Worm (Caenorhabditis elegans) whole organism, L4 larva: ENCODE measurements around the gene msp-63.

Experiments
- F10B5.3 ChIP-seq: sonication (generic microtip); optimal IDR thresholded peaks from 2 replicates; lab custom pipeline; 2016; ENCODE audit warnings: mild to moderate bottlenecking, missing genetic modification characterization, missing compliant biosample characterization
- F44E2.7 ChIP-seq: fragments of 200-800 bp; sonication (Bioruptor generic); IDR thresholded peaks from 2 replicates; pipeline ENCODE4 v2.1.2; 2022; ENCODE audit warnings: missing genetic modification characterization, missing compliant biosample characterization
- F49E8.2 ChIP-seq: sonication (generic microtip); optimal IDR thresholded peaks from 2 replicates; lab custom pipeline; 2016; ENCODE audit warnings: missing compliant biosample characterization, mild to moderate bottlenecking, missing genetic modification characterization, borderline replicate concordance
- R02D3.7 ChIP-seq: fragments of 150-350 bp; sonication (generic microtip); optimal IDR thresholded peaks from 3 replicates; lab custom pipeline; 2014; ENCODE audit warnings: missing biosample characterization, missing genetic modification characterization
- T26A8.4 ChIP-seq: fragments of 200-800 bp; sonication (Bioruptor generic); IDR thresholded peaks from 2 replicates; pipeline ENCODE4 v1.3.6; 2022; ENCODE audit warnings: missing genetic modification characterization, missing compliant biosample characterization
- Y5F2A.4 ChIP-seq: fragments of 200-800 bp; sonication (Bioruptor generic); optimal IDR thresholded peaks from 2 replicates; lab custom pipeline; 2018; ENCODE audit warnings: mild to moderate bottlenecking, missing genetic modification characterization, missing compliant biosample characterization
- Y75B8A.6 ChIP-seq: fragments of 200-800 bp; sonication (Bioruptor generic); IDR thresholded peaks from 2 replicates; pipeline ENCODE4 v1.3.6; 2022; ENCODE audit warnings: missing genetic modification reagents, missing genetic modification characterization, missing compliant biosample characterization
- ZK546.5 ChIP-seq, 2 experiments: sonication (generic microtip); optimal IDR thresholded peaks; 2 replicates each; lab custom pipeline; 2017; ENCODE audit warnings: missing biosample characterization in 2 of 2, missing genetic modification characterization in 2 of 2
- ceh-20 ChIP-seq: fragments of 200-800 bp; sonication (Bioruptor generic); IDR thresholded peaks from 2 replicates; pipeline ENCODE4 v1.3.6; 2022; ENCODE audit warnings: missing genetic modification reagents, missing genetic modification characterization, missing compliant biosample characterization
- ceh-82 ChIP-seq: sonication (generic microtip); optimal IDR thresholded peaks from 2 replicates; lab custom pipeline; 2017; ENCODE audit warnings: missing biosample characterization, missing genetic modification characterization
- ces-1 ChIP-seq: fragments of 150-350 bp; sonication (generic microtip); optimal IDR thresholded peaks from 4 replicates; lab custom pipeline; 2014; ENCODE audit warnings: missing biosample characterization, missing genetic modification reagents, missing genetic modification characterization
- ctbp-1 ChIP-seq: fragments of 200-800 bp; sonication (Bioruptor generic); IDR thresholded peaks from 2 replicates; pipeline ENCODE4 v1.3.6; 2022; ENCODE audit warnings: missing genetic modification reagents, missing genetic modification characterization, missing compliant biosample characterization
- daf-16 ChIP-seq, 3 experiments: sonication (generic microtip); optimal IDR thresholded peaks; 2 replicates each; lab custom pipeline; 2016 to 2017; ENCODE audit warnings: missing genetic modification characterization in 3 of 3, missing genetic modification reagents in 3 of 3, mild to moderate bottlenecking in 2 of 3, missing compliant biosample characterization in 2 of 3, missing biosample characterization in 1 of 3, moderate library complexity in 1 of 3
- daf-19 ChIP-seq: fragments of 200-800 bp; sonication (Bioruptor generic); conservative IDR thresholded peaks from 2 replicates; pipeline ENCODE4 v1.3.6; 2022; ENCODE audit warnings: missing genetic modification characterization, missing compliant biosample characterization
- dmd-6 ChIP-seq: fragments of 200-800 bp; sonication (Bioruptor generic); IDR thresholded peaks from 2 replicates; pipeline ENCODE4 v1.3.6; 2022; ENCODE audit warnings: missing genetic modification reagents, missing genetic modification characterization, missing compliant biosample characterization
- dmd-8 ChIP-seq: fragments of 200-800 bp; sonication (Bioruptor generic); IDR thresholded peaks from 2 replicates; pipeline ENCODE4 v1.3.6; 2022; ENCODE audit warnings: missing genetic modification characterization, missing compliant biosample characterization
- dmd-9 ChIP-seq: fragments of 200-800 bp; sonication (Bioruptor generic); IDR thresholded peaks from 2 replicates; pipeline ENCODE4 v1.3.6; 2022; ENCODE audit warnings: missing genetic modification reagents, missing genetic modification characterization, missing compliant biosample characterization
- dpl-1 ChIP-seq: fragments of 150-350 bp; optimal IDR thresholded peaks from 2 replicates; lab custom pipeline; 2014; ENCODE audit warnings: missing biosample characterization, missing genetic modification reagents, missing genetic modification characterization
- duxl-1 ChIP-seq: sonication (generic microtip); optimal IDR thresholded peaks from 2 replicates; lab custom pipeline; 2016; ENCODE audit warnings: mild to moderate bottlenecking, missing genetic modification characterization, moderate library complexity, missing compliant biosample characterization; ENCODE audit not compliant: poor library complexity
- dve-1 ChIP-seq: sonication (generic microtip); optimal IDR thresholded peaks from 2 replicates; lab custom pipeline; 2017; ENCODE audit warnings: antibody characterized with exemption, mild to moderate bottlenecking, missing genetic modification characterization, missing compliant biosample characterization; ENCODE audit not compliant: insufficient read depth
- gei-8 ChIP-seq: fragments of 200-800 bp; sonication (Bioruptor generic); optimal IDR thresholded peaks from 2 replicates; lab custom pipeline; 2018; ENCODE audit warnings: mild to moderate bottlenecking, missing genetic modification characterization, missing compliant biosample characterization
- hlh-11 ChIP-seq: fragments of 200-800 bp; sonication (Bioruptor generic); optimal IDR thresholded peaks from 2 replicates; lab custom pipeline; 2018; ENCODE audit warnings: mild to moderate bottlenecking, missing genetic modification characterization, missing compliant biosample characterization
- hmg-1.1 ChIP-seq: fragments of 200-800 bp; sonication (Bioruptor generic); IDR thresholded peaks from 2 replicates; pipeline ENCODE4 v1.3.6; 2022; ENCODE audit warnings: missing genetic modification reagents, missing genetic modification characterization, missing compliant biosample characterization
- jun-1 ChIP-seq: fragments of 150-350 bp; optimal IDR thresholded peaks from 2 replicates; lab custom pipeline; 2014; ENCODE audit warnings: missing biosample characterization, missing genetic modification reagents, missing genetic modification characterization
- lim-7 ChIP-seq: fragments of 200-800 bp; sonication (Bioruptor generic); IDR thresholded peaks from 2 replicates; pipeline ENCODE4 v1.3.6; 2022; ENCODE audit warnings: missing genetic modification characterization, missing compliant biosample characterization
- lin-1 ChIP-seq: fragments of 200-800 bp; sonication (Bioruptor generic); IDR thresholded peaks from 2 replicates; pipeline ENCODE4 v1.3.6; 2022; ENCODE audit warnings: missing genetic modification reagents, missing genetic modification characterization, missing compliant biosample characterization
- lin-39 ChIP-seq: fragments of 150-350 bp; optimal IDR thresholded peaks from 2 replicates; lab custom pipeline; 2014; ENCODE audit warnings: missing biosample characterization, missing genetic modification reagents, missing genetic modification characterization
- lir-3 ChIP-seq: sonication (generic microtip); optimal IDR thresholded peaks from 2 replicates; lab custom pipeline; 2016; ENCODE audit warnings: mild to moderate bottlenecking, missing genetic modification characterization, missing compliant biosample characterization
- lsy-2 ChIP-seq, 2 experiments: fragments of 150-350 bp in 1 of 2; sonication (generic microtip) in 1 of 2; optimal IDR thresholded peaks; 2 replicates each; lab custom pipeline; 2014 to 2017; ENCODE audit warnings: missing biosample characterization in 2 of 2, missing genetic modification characterization in 2 of 2
- madf-9 ChIP-seq: fragments of 200-800 bp; sonication (Bioruptor generic); conservative IDR thresholded peaks from 2 replicates; pipeline ENCODE4 v1.3.6; 2022; ENCODE audit warnings: missing genetic modification reagents, missing genetic modification characterization, missing compliant biosample characterization
- mdl-1 ChIP-seq, 2 experiments: fragments of 150-350 bp in 1 of 2; sonication (generic microtip) in 1 of 2; optimal IDR thresholded peaks; 2 replicates each; lab custom pipeline; 2014 to 2017; ENCODE audit warnings: missing biosample characterization in 2 of 2, missing genetic modification characterization in 2 of 2
- mdt-29 ChIP-seq: fragments of 200-800 bp; sonication (Bioruptor generic); IDR thresholded peaks from 2 replicates; pipeline ENCODE4 v1.3.6; 2022; ENCODE audit warnings: missing genetic modification reagents, missing genetic modification characterization, missing compliant biosample characterization
- mep-1 ChIP-seq: fragments of 150-350 bp; sonication (generic microtip); optimal IDR thresholded peaks from 3 replicates; lab custom pipeline; 2014; ENCODE audit warnings: missing biosample characterization, missing genetic modification characterization
- nhr-102 ChIP-seq: sonication (generic microtip); optimal IDR thresholded peaks from 2 replicates; lab custom pipeline; 2016; ENCODE audit warnings: mild to moderate bottlenecking, missing genetic modification characterization, moderate library complexity, missing compliant biosample characterization
- nhr-11 ChIP-seq: fragments of 150-350 bp; optimal IDR thresholded peaks from 2 replicates; lab custom pipeline; 2014; ENCODE audit warnings: missing biosample characterization, missing genetic modification characterization
- nhr-111 ChIP-seq: fragments of 200-800 bp; sonication (Bioruptor generic); optimal IDR thresholded peaks from 2 replicates; lab custom pipeline; 2018; ENCODE audit warnings: mild to moderate bottlenecking, missing genetic modification characterization, missing compliant biosample characterization
- nhr-237 ChIP-seq: sonication (generic microtip); optimal IDR thresholded peaks from 2 replicates; lab custom pipeline; 2017; ENCODE audit warnings: missing biosample characterization, missing genetic modification characterization
- nhr-28 ChIP-seq: fragments of 150-350 bp; optimal IDR thresholded peaks from 2 replicates; lab custom pipeline; 2014; ENCODE audit warnings: missing biosample characterization, missing genetic modification characterization
- nhr-6 ChIP-seq: fragments of 150-350 bp; optimal IDR thresholded peaks from 2 replicates; lab custom pipeline; 2014; ENCODE audit warnings: missing biosample characterization, missing genetic modification characterization
- nhr-76 ChIP-seq: fragments of 150-350 bp; optimal IDR thresholded peaks from 2 replicates; lab custom pipeline; 2014; ENCODE audit warnings: missing biosample characterization, missing genetic modification characterization
- nhr-77 ChIP-seq: fragments of 150-350 bp; optimal IDR thresholded peaks from 2 replicates; lab custom pipeline; 2014; ENCODE audit warnings: missing biosample characterization, missing genetic modification characterization
- php-3 ChIP-seq: fragments of 200-800 bp; sonication (Bioruptor generic); IDR thresholded peaks from 2 replicates; pipeline ENCODE4 v1.3.6; 2022; ENCODE audit warnings: missing genetic modification reagents, missing genetic modification characterization, missing compliant biosample characterization
- saeg-2 ChIP-seq: fragments of 200-800 bp; sonication (Bioruptor generic); IDR thresholded peaks from 2 replicates; pipeline ENCODE4 v1.3.6; 2022; ENCODE audit warnings: missing genetic modification reagents, missing genetic modification characterization, missing compliant biosample characterization
- snpc-4 ChIP-seq: fragments of 150-350 bp; optimal IDR thresholded peaks from 2 replicates; lab custom pipeline; 2014; ENCODE audit warnings: missing biosample characterization, missing genetic modification characterization
- tag-97 ChIP-seq: fragments of 200-800 bp; sonication (Bioruptor generic); IDR thresholded peaks from 2 replicates; pipeline ENCODE4 v1.3.6; 2022; ENCODE audit warnings: missing genetic modification characterization, missing compliant biosample characterization
- unc-130 ChIP-seq: sonication (generic microtip); optimal IDR thresholded peaks from 2 replicates; lab custom pipeline; 2016; ENCODE audit warnings: missing genetic modification reagents, missing genetic modification characterization, missing compliant biosample characterization
- unc-39 ChIP-seq: sonication (generic microtip); optimal IDR thresholded peaks from 2 replicates; lab custom pipeline; 2017; ENCODE audit warnings: missing biosample characterization, missing genetic modification characterization
- vab-7 ChIP-seq: fragments of 200-800 bp; sonication (Bioruptor generic); IDR thresholded peaks from 2 replicates; pipeline ENCODE4 v1.3.6; 2022; ENCODE audit warnings: missing genetic modification reagents, missing genetic modification characterization, missing compliant biosample characterization
- zfp-3 ChIP-seq: fragments of 200-800 bp; sonication (Bioruptor generic); conservative IDR thresholded peaks from 2 replicates; pipeline ENCODE4 v1.3.6; 2022; ENCODE audit warnings: missing genetic modification reagents, missing genetic modification characterization, missing compliant biosample characterization
- zip-2 ChIP-seq: fragments of 150-350 bp; optimal IDR thresholded peaks from 2 replicates; lab custom pipeline; 2014; ENCODE audit warnings: missing biosample characterization, missing genetic modification characterization

The msp-63 gene

DNA sequence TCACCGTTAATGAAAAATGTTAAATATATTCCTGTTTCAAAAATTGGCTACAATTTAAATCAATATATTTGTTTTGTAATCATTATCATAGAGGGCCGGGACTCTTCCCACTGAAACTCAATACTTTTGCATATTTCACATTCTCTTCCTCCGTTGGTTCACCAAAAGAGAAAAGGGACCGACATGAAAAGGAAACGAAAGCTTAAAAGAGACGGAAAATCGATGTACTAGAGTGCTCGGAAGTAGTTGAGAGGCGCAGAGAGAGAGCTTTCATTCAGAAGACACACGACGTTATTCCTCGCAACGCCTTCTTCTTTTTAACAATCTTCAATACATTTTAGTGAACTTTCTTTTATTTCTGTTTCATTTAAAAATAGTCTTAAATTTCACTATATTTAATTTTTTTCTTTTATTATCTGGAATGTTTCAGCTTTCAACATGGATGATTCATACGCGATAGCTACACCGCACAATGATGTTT is 23.1 kb upstream of the msp-63 start, which contains the start of gene ehs-1:
TSS of gene ehs-1 (plus strand) at position 431 of the 481 bp plus-strand sequence.
- TF ChIP-seq nhr-237 (tag; lab: Kevin White, UChicago) (no peak), tag-97 (GFP tag; lab: Robert Waterston, UW) (no peak), nhr-111 (no peak), F49E8.2 (tag; lab: Kevin White, UChicago) (no peak), T26A8.4 (GFP tag; lab: Robert Waterston, UW) (no peak), ces-1 (GFP tag; lab: Kevin White, UChicago) (no peak), F10B5.3 (tag; lab: Kevin White, UChicago) (no peak), mep-1 (no peak), lsy-2 (tag; optimal IDR thresholded peaks at IDR 0.05; lab: Kevin White, UChicago) (peak in 1 of 2 experiments; percentile 19), unc-130 (GFP tag; lab: Kevin White, UChicago) (no peak), ceh-82 (tag; lab: Kevin White, UChicago) (no peak), zfp-3 (no peak), zip-2 (tag; lab: Kevin White, UChicago) (no peak), ZK546.5 (tag; optimal IDR thresholded peaks at IDR 0.05; lab: Kevin White, UChicago) (no peak), vab-7 (GFP tag; lab: Robert Waterston, UW) (no peak), ctbp-1 (GFP tag; lab: Robert Waterston, UW) (0 out of 2 replicates have a peak, but pooled peaks have one; percentile 10), dmd-8 (GFP tag; lab: Robert Waterston, UW) (no peak), nhr-102 (tag; lab: Kevin White, UChicago) (no peak), hmg-1.1 (GFP tag; lab: Robert Waterston, UW) (no peak), gei-8 (no peak), snpc-4 (tag; lab: Kevin White, UChicago) (no peak), nhr-6 (tag; lab: Kevin White, UChicago) (no peak), jun-1 (tag; lab: Kevin White, UChicago) (no peak), dmd-9 (GFP tag; lab: Robert Waterston, UW) (no peak), dpl-1 (GFP tag; lab: Kevin White, UChicago) (peak; percentile 2)

- TF ChIP-seq F44E2.7 (no peak), zfp-3 (no peak), duxl-1 (no peak), daf-16 (GFP tag; optimal IDR thresholded peaks at IDR 0.05; lab: Kevin White, UChicago) (no peak), daf-16 (tag; optimal IDR thresholded peaks at IDR 0.05; lab: Kevin White, UChicago) (no peak), lsy-2 (tag; optimal IDR thresholded peaks at IDR 0.05; lab: Kevin White, UChicago) (no peak), dve-1 (tag; lab: Kevin White, UChicago) (no peak), mdl-1 (tag; optimal IDR thresholded peaks at IDR 0.05; lab: Kevin White, UChicago) (no peak), nhr-11 (tag; lab: Kevin White, UChicago) (no peak), ceh-20 (GFP tag; lab: Robert Waterston, UW) (no peak), mdt-29 (GFP tag; lab: Robert Waterston, UW) (no peak), R02D3.7 (no peak), nhr-237 (tag; lab: Kevin White, UChicago) (no peak), nhr-76 (tag; lab: Kevin White, UChicago) (no peak), Y75B8A.6 (GFP tag; lab: Robert Waterston, UW) (no peak), nhr-28 (tag; lab: Kevin White, UChicago) (peak; percentile 22), unc-39 (tag; lab: Kevin White, UChicago) (no peak), lin-1 (GFP tag; lab: Robert Waterston, UW) (no peak), Y5F2A.4 (no peak), nhr-77 (no peak), saeg-2 (GFP tag; lab: Robert Waterston, UW) (no peak), ZK546.5 (tag; optimal IDR thresholded peaks at IDR 0.05; lab: Kevin White, UChicago) (no peak), php-3 (no peak), lin-39 (tag; lab: Kevin White, UChicago) (no peak), lim-7 (GFP tag; lab: Robert Waterston, UW) (no peak), dpl-1 (GFP tag; lab: Kevin White, UChicago) (peak; percentile 24), hlh-11 (tag; lab: Kevin White, UChicago) (no peak), madf-9 (GFP tag; lab: Robert Waterston, UW) (peak; percentile 47; the same call in 1 of the 2 replicates), dmd-6 (peak; percentile 34), lir-3 (no peak), daf-19 (GFP tag; lab: Robert Waterston, UW) (no peak), snpc-4 (tag; lab: Kevin White, UChicago) (no peak)
Measured at ce11 chrII:5819655-5820054, 22.4 kb upstream of the msp-63 start.
